Worm (Caenorhabditis elegans): ENCODE data around the gene pod-2.

DNA sequence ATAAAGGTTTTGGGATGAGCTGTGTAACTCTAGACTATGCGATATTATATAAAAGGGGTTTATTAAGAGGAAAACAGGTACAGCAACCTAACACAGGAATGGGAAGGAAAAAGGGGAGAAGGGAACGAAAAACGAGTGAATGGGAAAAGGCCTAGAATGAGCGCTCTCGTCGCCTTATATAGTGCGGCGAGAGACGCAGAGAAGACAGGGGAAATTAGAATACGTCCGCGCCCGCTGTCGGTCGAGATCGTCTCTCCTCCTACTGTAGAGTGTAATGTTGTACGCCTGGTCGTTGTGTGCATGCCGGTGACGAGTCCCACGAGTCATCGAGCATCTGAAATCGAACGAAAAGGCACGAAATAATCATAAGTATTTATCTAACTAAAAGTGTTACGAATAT is 16.7 kb downstream of the pod-2 start:
- TF ChIP-seq dao-5 (tag; optimal IDR thresholded peaks at IDR 0.05) (no peak), him-1 (tag; optimal IDR thresholded peaks at IDR 0.05) (no peak), W03F9.2 (tag; optimal IDR thresholded peaks at IDR 0.05) (no peak)

All from whole organism, L4/young adult.